Fruit fly (Drosophila melanogaster): Measurements from ENCODE around the gene CG17746.

Gene CG17746

dm6 chr3L:3249997-3250774 is 10.8 kb upstream of the CG17746 start (continued):
- peak; percentile 80 for TF ChIP-seq en (GFP tag; optimal IDR thresholded peaks at IDR 0.05)
- peak; percentile 70 for TF ChIP-seq CG31224 (GFP tag; IDR thresholded peaks at IDR 0.05)

- TF ChIP-seq CG17912 (GFP tag; optimal IDR thresholded peaks at IDR 0.05) (no peak), Blimp-1 (GFP tag; optimal IDR thresholded peaks at IDR 0.05) (peak; percentile 96)
Measured at dm6 chr3L:3249664-3249996, 10.3 kb upstream of the CG17746 start.

dm6 chr3L:3248714-3249663 is 9.6 kb upstream of the CG17746 start:
- TF ChIP-seq ash1 (GFP tag; optimal IDR thresholded peaks at IDR 0.05): no peak
- peak; percentile 62 for TF ChIP-seq dmrt99B (tag; optimal IDR thresholded peaks at IDR 0.05)
- TF ChIP-seq Bdp1 (GFP tag; optimal IDR thresholded peaks at IDR 0.05): no peak
- no peak for TF ChIP-seq Ptx1 (GFP tag; IDR thresholded peaks at IDR 0.05)
- TF ChIP-seq CG4424 (GFP tag; optimal IDR thresholded peaks at IDR 0.05): peak; percentile 36
- TF ChIP-seq CG11560 (tag; IDR thresholded peaks at IDR 0.05): no peak
- no peak for TF ChIP-seq CG31365 (tag; optimal IDR thresholded peaks at IDR 0.05)
- peak; percentile 20 for TF ChIP-seq CG18599 (GFP tag; optimal IDR thresholded peaks at IDR 0.05)
- no peak for TF ChIP-seq Xrp1 (GFP tag; IDR thresholded peaks at IDR 0.05)
- peak; percentile 21 for TF ChIP-seq lab (GFP tag; optimal IDR thresholded peaks at IDR 0.05)
- no peak for TF ChIP-seq CG17912 (GFP tag; optimal IDR thresholded peaks at IDR 0.05)
- no peak for TF ChIP-seq CG7987 (GFP tag; optimal IDR thresholded peaks at IDR 0.05)
- TF ChIP-seq CG3838 (GFP tag; optimal IDR thresholded peaks at IDR 0.05): no peak
- no peak for TF ChIP-seq Ada2b (GFP tag; IDR thresholded peaks at IDR 0.05)
- peak; percentile 67 for TF ChIP-seq Ssrp (tag; optimal IDR thresholded peaks at IDR 0.05)
- TF ChIP-seq CHES-1-like (GFP tag; optimal IDR thresholded peaks at IDR 0.05): no peak
- no peak for TF ChIP-seq Fer3 (tag; optimal IDR thresholded peaks at IDR 0.05)
- no peak for TF ChIP-seq CG9797 (GFP tag; optimal IDR thresholded peaks at IDR 0.05)
- TF ChIP-seq CG7372 (GFP tag; IDR thresholded peaks at IDR 0.05): no peak
- no peak for TF ChIP-seq CG2889 (GFP tag; IDR thresholded peaks at IDR 0.05)
- TF ChIP-seq ato (GFP tag; IDR thresholded peaks at IDR 0.05; ENCODE audit: partially characterized antibody): no peak
- TF ChIP-seq Lpt (GFP tag; optimal IDR thresholded peaks at IDR 0.05): no peak
- no peak for TF ChIP-seq CG15479 (GFP tag; optimal IDR thresholded peaks at IDR 0.05)
- no peak for TF ChIP-seq bigmax (GFP tag; optimal IDR thresholded peaks at IDR 0.05)
- TF ChIP-seq Camta (GFP tag; optimal IDR thresholded peaks at IDR 0.05): no peak
- TF ChIP-seq CG1603 (tag; optimal IDR thresholded peaks at IDR 0.05): no peak
- no peak for TF ChIP-seq CG33213 (GFP tag; optimal IDR thresholded peaks at IDR 0.05)
- peak; percentile 45 for TF ChIP-seq ind (GFP tag; optimal IDR thresholded peaks at IDR 0.05)
- no peak for TF ChIP-seq CG11247 (GFP tag; IDR thresholded peaks at IDR 0.05)
- TF ChIP-seq ro (GFP tag; IDR thresholded peaks at IDR 0.05): no peak
- TF ChIP-seq tap (tag; optimal IDR thresholded peaks at IDR 0.05): no peak
- TF ChIP-seq CG7786 (GFP tag; optimal IDR thresholded peaks at IDR 0.05): peak; percentile 25
- no peak for TF ChIP-seq Hey (tag; optimal IDR thresholded peaks at IDR 0.05)
- no peak for TF ChIP-seq CG14441 (GFP tag; IDR thresholded peaks at IDR 0.05)
- no peak for TF ChIP-seq Neu2 (GFP tag; optimal IDR thresholded peaks at IDR 0.05; ENCODE audit: borderline replicate concordance)
- no peak for TF ChIP-seq fd3F (GFP tag; optimal IDR thresholded peaks at IDR 0.05)
- TF ChIP-seq CG12659 (GFP tag; optimal IDR thresholded peaks at IDR 0.05): peak; percentile 54
- TF ChIP-seq org-1 (GFP tag; optimal IDR thresholded peaks at IDR 0.05): no peak
- no peak for TF ChIP-seq lov (optimal IDR thresholded peaks at IDR 0.05)
- TF ChIP-seq lov (GFP tag; IDR thresholded peaks at IDR 0.05): no peak
- no peak for TF ChIP-seq gsb-n (tag; optimal IDR thresholded peaks at IDR 0.05)

Data from whole organism, embryonic.